Worm (Caenorhabditis elegans): Measurements from ENCODE around the gene glb-14.

ce11 chrV:15493680-15494079 lies 51.1 kb downstream of the glb-14 start, which contains the start of gene srh-218:
- TF ChIP-seq ztf-11 (tag; optimal IDR thresholded peaks at IDR 0.05) (no peak), lir-3 (tag; optimal IDR thresholded peaks at IDR 0.05) (no peak), nhr-28 (tag; optimal IDR thresholded peaks at IDR 0.05) (no peak), pha-4 (GFP tag; IDR thresholded peaks at IDR 0.05) (no peak), pha-4 (tag; optimal IDR thresholded peaks at IDR 0.05) (no peak), lin-39 (tag; optimal IDR thresholded peaks at IDR 0.05) (no peak)
